Fruit fly (Drosophila melanogaster): ENCODE data around the gene Glut4EF.

Gene Glut4EF

DNA sequence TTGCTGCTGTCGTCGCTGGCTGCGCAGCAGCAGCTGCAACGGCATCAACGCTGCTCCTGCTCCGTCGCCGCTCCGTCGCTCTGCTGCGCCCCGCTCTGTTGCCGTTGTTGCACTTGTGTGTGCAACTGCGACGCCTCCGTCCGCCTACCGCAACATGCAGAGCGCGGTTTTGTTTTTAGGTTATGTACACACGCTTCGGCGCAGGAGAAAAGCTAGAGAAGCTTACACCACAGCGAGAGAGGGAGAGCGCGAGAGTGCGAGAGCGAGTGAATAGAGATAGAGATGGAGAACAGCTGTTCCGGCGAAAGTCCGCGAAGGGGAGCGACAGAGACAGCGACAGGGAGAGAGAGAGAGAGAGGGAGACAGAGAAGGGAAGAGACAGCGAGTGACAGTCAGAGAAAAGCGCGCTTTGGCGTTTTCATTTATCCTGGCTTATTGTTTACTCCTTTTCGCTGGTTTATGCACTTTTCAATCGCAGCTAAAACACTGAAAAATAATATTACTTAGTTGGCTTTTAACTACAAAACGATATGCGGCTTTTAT lies 8.6 kb upstream of the Glut4EF start:
- peak; percentile 3 for TF ChIP-seq fkh (GFP tag; optimal IDR thresholded peaks at IDR 0.05)
- TF ChIP-seq ss (GFP tag; optimal IDR thresholded peaks at IDR 0.05): no peak

- TF ChIP-seq CG6163 (GFP tag; IDR thresholded peaks at IDR 0.05) (0 out of 3 replicates have a peak, but pooled peaks have one; percentile 34), CG6808 (GFP tag; optimal IDR thresholded peaks at IDR 0.05) (no peak)
Observed at dm6 chr3R:9867911-9868537, 6.5 kb upstream of the Glut4EF start, which contains the start of gene Teh1. Gene Teh1, minus strand, starts transcription at chr3R:9868120.

dm6 chr3R:9868538-9869398 lies 5.7 kb upstream of the Glut4EF start:
- TF ChIP-seq vri (GFP tag; optimal IDR thresholded peaks at IDR 0.05) (no peak), dsx (GFP tag; optimal IDR thresholded peaks at IDR 0.05; ENCODE audit: poor library complexity, severe bottlenecking) (peak; percentile 87), Eip78C (GFP tag) (peak; percentile 50), CG4318 (GFP tag; optimal IDR thresholded peaks at IDR 0.05) (no peak), ss (GFP tag; optimal IDR thresholded peaks at IDR 0.05) (no peak), CG16779 (tag; optimal IDR thresholded peaks at IDR 0.05) (no peak), topi (GFP tag; optimal IDR thresholded peaks at IDR 0.05) (no peak), CG6854 (GFP tag; optimal IDR thresholded peaks at IDR 0.05) (no peak), CG3919 (GFP tag; optimal IDR thresholded peaks at IDR 0.05) (no peak), acj6 (GFP tag; optimal IDR thresholded peaks at IDR 0.05) (no peak), CG10631 (GFP tag; optimal IDR thresholded peaks at IDR 0.05) (no peak), CG1621 (tag; optimal IDR thresholded peaks at IDR 0.05) (no peak), Met (GFP tag; optimal IDR thresholded peaks at IDR 0.05) (no peak)

dm6 chr3R:9869954-9870353 lies 4.5 kb upstream of the Glut4EF start:
- no peak for TF ChIP-seq CG15336 (GFP tag; IDR thresholded peaks at IDR 0.05)
- peak; percentile 95 for TF ChIP-seq fkh (GFP tag; optimal IDR thresholded peaks at IDR 0.05)

- TF ChIP-seq CG8119 (GFP tag; IDR thresholded peaks at IDR 0.05) (peak; percentile 30; the same call in 1 of the 3 replicates), eg (GFP tag; IDR thresholded peaks at IDR 0.05) (no peak), CG4318 (GFP tag; optimal IDR thresholded peaks at IDR 0.05) (peak; percentile 44), ss (GFP tag; optimal IDR thresholded peaks at IDR 0.05) (no peak), lz (GFP tag; optimal IDR thresholded peaks at IDR 0.05) (no peak), CG11902 (GFP tag; optimal IDR thresholded peaks at IDR 0.05) (no peak), spab (GFP tag; optimal IDR thresholded peaks at IDR 0.05) (no peak), vri (GFP tag; optimal IDR thresholded peaks at IDR 0.05) (no peak), CG8319 (GFP tag; optimal IDR thresholded peaks at IDR 0.05) (no peak), dac (GFP tag; optimal IDR thresholded peaks at IDR 0.05) (peak; percentile 14), CG6276 (GFP tag; optimal IDR thresholded peaks at IDR 0.05) (no peak), Ets96B (tag; optimal IDR thresholded peaks at IDR 0.05) (no peak), Gug (GFP tag; IDR thresholded peaks at IDR 0.05) (no peak), CG8632 (GFP tag; optimal IDR thresholded peaks at IDR 0.05) (no peak), fd85E (GFP tag; optimal IDR thresholded peaks at IDR 0.05) (no peak), Hr38 (GFP tag; optimal IDR thresholded peaks at IDR 0.05) (no peak), net (GFP tag; optimal IDR thresholded peaks at IDR 0.05) (no peak), Sox102F (GFP tag; optimal IDR thresholded peaks at IDR 0.05) (no peak), CG15336 (GFP tag; IDR thresholded peaks at IDR 0.05) (peak; percentile 43), svp (GFP tag) (no peak), CG16779 (tag; optimal IDR thresholded peaks at IDR 0.05) (no peak), CG3032 (tag; optimal IDR thresholded peaks at IDR 0.05) (no peak), fd59A (GFP tag; optimal IDR thresholded peaks at IDR 0.05) (no peak), CG6792 (GFP tag; optimal IDR thresholded peaks at IDR 0.05) (no peak), CG32006 (GFP tag; optimal IDR thresholded peaks at IDR 0.05) (peak; percentile 72), Sox14 (GFP tag; optimal IDR thresholded peaks at IDR 0.05) (no peak), CG1621 (tag; optimal IDR thresholded peaks at IDR 0.05) (no peak), CG6808 (GFP tag; optimal IDR thresholded peaks at IDR 0.05) (no peak), topi (GFP tag; optimal IDR thresholded peaks at IDR 0.05) (no peak), Sox15 (GFP tag; optimal IDR thresholded peaks at IDR 0.05) (no peak), Met (GFP tag; optimal IDR thresholded peaks at IDR 0.05) (no peak), CG34406 (GFP tag; optimal IDR thresholded peaks at IDR 0.05) (no peak)
Observed at dm6 chr3R:9870378-9870777, 4.1 kb upstream of the Glut4EF start.

Data from whole organism, prepupa.